Worm (Caenorhabditis elegans) whole organism, L3 larva: ENCODE data around the gene C54D10.10.

Experiments
- R02D3.7 ChIP-seq: fragments of 150-350 bp; optimal IDR thresholded peaks from 2 replicates; lab custom pipeline; 2014; ENCODE audit warnings: missing biosample characterization, missing genetic modification characterization
- ama-1 ChIP-seq: fragments of 150-350 bp; optimal IDR thresholded peaks from 2 replicates; lab custom pipeline; 2018
- ceh-82 ChIP-seq: fragments of 150-350 bp; optimal IDR thresholded peaks from 2 replicates; lab custom pipeline; 2014; ENCODE audit warnings: missing biosample characterization, missing genetic modification characterization
- ceh-9 ChIP-seq: sonication (generic microtip); optimal IDR thresholded peaks from 2 replicates; lab custom pipeline; 2018; ENCODE audit warnings: missing biosample characterization, missing genetic modification characterization
- egl-27 ChIP-seq: sonication (generic microtip); optimal IDR thresholded peaks from 4 replicates; lab custom pipeline; 2017; ENCODE audit warnings: missing biosample characterization, missing genetic modification reagents, missing genetic modification characterization
- egl-5 ChIP-seq: fragments of 150-350 bp; optimal IDR thresholded peaks from 2 replicates; lab custom pipeline; 2017; ENCODE audit warnings: missing biosample characterization, missing genetic modification reagents, missing genetic modification characterization, inconsistent platforms
- elt-2 ChIP-seq: sonication (generic microtip); optimal IDR thresholded peaks from 2 replicates; lab custom pipeline; 2016; ENCODE audit warnings: missing genetic modification reagents, mild to moderate bottlenecking, missing genetic modification characterization, missing compliant biosample characterization
- elt-3 ChIP-seq, 3 experiments: fragments of 150-350 bp in 1 of 3; sonication (generic microtip) in 2 of 3; optimal IDR thresholded peaks; 2 replicates in 2 of 3; 4 replicates in 1 of 3; lab custom pipeline; 2014 to 2017; ENCODE audit warnings: missing biosample characterization in 3 of 3, missing genetic modification characterization in 3 of 3
- eor-1 ChIP-seq, 2 experiments: fragments of 150-350 bp; optimal IDR thresholded peaks; 2 replicates each; lab custom pipeline; 2014 to 2018; ENCODE audit warnings: missing biosample characterization in 2 of 2, missing genetic modification characterization in 2 of 2
- fkh-10 ChIP-seq: sonication (generic microtip); optimal IDR thresholded peaks from 2 replicates; lab custom pipeline; 2017; ENCODE audit warnings: missing biosample characterization, missing genetic modification reagents, missing genetic modification characterization
- fkh-2 ChIP-seq: fragments of 150-350 bp; optimal IDR thresholded peaks from 2 replicates; lab custom pipeline; 2014; ENCODE audit warnings: missing biosample characterization, missing genetic modification reagents, missing genetic modification characterization
- fos-1 ChIP-seq: fragments of 150-350 bp; optimal IDR thresholded peaks from 2 replicates; lab custom pipeline; 2014; ENCODE audit warnings: missing biosample characterization, missing genetic modification characterization
- hmg-11 ChIP-seq: sonication (generic microtip); optimal IDR thresholded peaks from 2 replicates; lab custom pipeline; 2016; ENCODE audit warnings: missing genetic modification characterization, missing compliant biosample characterization
- jun-1 ChIP-seq: fragments of 150-350 bp; optimal IDR thresholded peaks from 2 replicates; lab custom pipeline; 2014; ENCODE audit warnings: missing biosample characterization, missing genetic modification reagents, missing genetic modification characterization
- lin-15B ChIP-seq: fragments of 150-350 bp; optimal IDR thresholded peaks from 2 replicates; lab custom pipeline; 2014; ENCODE audit warnings: missing biosample characterization, missing genetic modification characterization
- lin-39 ChIP-seq: fragments of 150-350 bp; optimal IDR thresholded peaks from 2 replicates; lab custom pipeline; 2018; ENCODE audit warnings: missing biosample characterization, missing genetic modification reagents, missing genetic modification characterization
- lsy-12 ChIP-seq: sonication (generic microtip); optimal IDR thresholded peaks from 2 replicates; lab custom pipeline; 2016; ENCODE audit warnings: mild to moderate bottlenecking, missing genetic modification characterization, missing compliant biosample characterization
- mdl-1 ChIP-seq: fragments of 150-350 bp; optimal IDR thresholded peaks from 2 replicates; lab custom pipeline; 2014; ENCODE audit warnings: missing biosample characterization, missing genetic modification characterization
- mml-1 ChIP-seq: fragments of 150-350 bp; sonication (generic microtip); optimal IDR thresholded peaks from 3 replicates; lab custom pipeline; 2014; ENCODE audit warnings: missing biosample characterization, missing genetic modification characterization
- nfya-1 ChIP-seq: sonication (generic microtip); optimal IDR thresholded peaks from 2 replicates; lab custom pipeline; 2017; ENCODE audit warnings: missing genetic modification characterization, mild to moderate bottlenecking, missing compliant biosample characterization, antibody characterized with exemption, moderate library complexity; ENCODE audit not compliant: insufficient read depth
- nhr-12 ChIP-seq: fragments of 150-350 bp; optimal IDR thresholded peaks from 2 replicates; lab custom pipeline; 2014; ENCODE audit warnings: missing biosample characterization, missing genetic modification characterization
- nhr-23 ChIP-seq: fragments of 150-350 bp; optimal IDR thresholded peaks from 2 replicates; lab custom pipeline; 2014; ENCODE audit warnings: missing biosample characterization, missing genetic modification reagents, missing genetic modification characterization
- nhr-237 ChIP-seq: fragments of 150-350 bp; optimal IDR thresholded peaks from 2 replicates; lab custom pipeline; 2014; ENCODE audit warnings: missing biosample characterization, missing genetic modification characterization
- nhr-25 ChIP-seq: sonication (generic microtip); optimal IDR thresholded peaks from 2 replicates; lab custom pipeline; 2017; ENCODE audit warnings: missing biosample characterization, missing genetic modification characterization
- nhr-28 ChIP-seq: fragments of 150-350 bp; optimal IDR thresholded peaks from 2 replicates; lab custom pipeline; 2014; ENCODE audit warnings: missing biosample characterization, missing genetic modification characterization
- nhr-67 ChIP-seq: fragments of 150-350 bp; optimal IDR thresholded peaks from 2 replicates; lab custom pipeline; 2014; ENCODE audit warnings: missing biosample characterization, missing genetic modification characterization
- nhr-76 ChIP-seq: fragments of 150-350 bp; sonication (generic microtip); optimal IDR thresholded peaks from 5 replicates; lab custom pipeline; 2014; ENCODE audit warnings: missing biosample characterization, missing genetic modification characterization
- nhr-77 ChIP-seq: fragments of 150-350 bp; optimal IDR thresholded peaks from 2 replicates; lab custom pipeline; 2014; ENCODE audit warnings: missing biosample characterization, missing genetic modification characterization
- pha-4 ChIP-seq: fragments of 150-350 bp; optimal IDR thresholded peaks from 2 replicates; lab custom pipeline; 2014; ENCODE audit warnings: missing biosample characterization, missing genetic modification reagents, missing genetic modification characterization
- sea-2 ChIP-seq: fragments of 150-350 bp; sonication (generic microtip); optimal IDR thresholded peaks from 4 replicates; lab custom pipeline; 2014; ENCODE audit warnings: missing biosample characterization, missing genetic modification reagents, missing genetic modification characterization
- snpc-4 ChIP-seq: fragments of 150-350 bp; optimal IDR thresholded peaks from 2 replicates; lab custom pipeline; 2014; ENCODE audit warnings: missing biosample characterization, missing genetic modification characterization
- tbx-2 ChIP-seq: sonication (generic microtip); optimal IDR thresholded peaks from 2 replicates; lab custom pipeline; 2016; ENCODE audit warnings: mild to moderate bottlenecking, missing genetic modification characterization, missing compliant biosample characterization
- zag-1 ChIP-seq: fragments of 150-350 bp; optimal IDR thresholded peaks from 2 replicates; lab custom pipeline; 2014; ENCODE audit warnings: missing biosample characterization, missing genetic modification characterization
- ztf-11 ChIP-seq: fragments of 150-350 bp; optimal IDR thresholded peaks from 2 replicates; lab custom pipeline; 2014; ENCODE audit warnings: missing biosample characterization, missing genetic modification characterization

C54D10.10 gene

ce11 chrV:12408525-12408924, 41.3 kb downstream of the C54D10.10 start, which contains the start of gene cdr-4:
cdr-4 (minus strand) TSS chrV:12408625.
- TF ChIP-seq fos-1 = no peak
- TF ChIP-seq egl-5 (tag; lab: Kevin White, UChicago) = no peak
- no peak for TF ChIP-seq zag-1 (tag; lab: Kevin White, UChicago)
- TF ChIP-seq egl-27 = no peak
- TF ChIP-seq nhr-25 = no peak
- TF ChIP-seq nhr-77 (tag; lab: Kevin White, UChicago) = no peak

- no peak for TF ChIP-seq tbx-2
- TF ChIP-seq ama-1 (lab: Kevin White, UChicago) = no peak
- no peak for TF ChIP-seq nhr-28 (tag; lab: Kevin White, UChicago)
- no peak for TF ChIP-seq zag-1 (tag; lab: Kevin White, UChicago)
- TF ChIP-seq nhr-237 = no peak
- no peak for TF ChIP-seq nhr-23 (tag; lab: Kevin White, UChicago)
- no peak for TF ChIP-seq ceh-9
- no peak for TF ChIP-seq jun-1 (tag; lab: Kevin White, UChicago)
- TF ChIP-seq nhr-12 (tag; lab: Kevin White, UChicago) = no peak
- no peak for TF ChIP-seq pha-4 (tag; lab: Kevin White, UChicago)
- TF ChIP-seq fkh-10 (GFP tag; lab: Kevin White, UChicago) = no peak
Measured at ce11 chrV:12406514-12406913, 43.3 kb downstream of the C54D10.10 start.

ce11 chrV:12405929-12406328, 43.9 kb downstream of the C54D10.10 start, which contains the start of gene K01D12.10:
K01D12.10 (plus strand) TSS chrV:12406229.
- TF ChIP-seq mdl-1 (tag; lab: Kevin White, UChicago) (no peak), lsy-12 (no peak), hmg-11 (tag; lab: Kevin White, UChicago) (no peak), elt-2 (tag; lab: Kevin White, UChicago) (no peak), fkh-2 (tag; lab: Kevin White, UChicago) (no peak), zag-1 (tag; lab: Kevin White, UChicago) (no peak), nfya-1 (tag; lab: Kevin White, UChicago) (no peak), fos-1 (no peak), lin-39 (tag; lab: Kevin White, UChicago) (no peak), ceh-82 (no peak), snpc-4 (tag; lab: Kevin White, UChicago) (no peak), nhr-77 (tag; lab: Kevin White, UChicago) (no peak)

ce11 chrV:12404544-12404943, 45.3 kb downstream of the C54D10.10 start, which contains the start of gene K01D12.9:
K01D12.9 (minus strand) TSS chrV:12404644.
- TF ChIP-seq nhr-76 (no peak), jun-1 (tag; lab: Kevin White, UChicago) (no peak), nhr-25 (peak; percentile 54), mml-1 (tag; lab: Kevin White, UChicago) (no peak), mdl-1 (tag; lab: Kevin White, UChicago) (no peak)

ce11 chrV:12402355-12402754, 47.4 kb downstream of the C54D10.10 start, which contains the start of gene K01D12.8:
K01D12.8 (plus strand) TSS chrV:12402655.
- TF ChIP-seq eor-1 (tag; optimal IDR thresholded peaks at IDR 0.05; lab: Kevin White, UChicago) (no peak), nhr-23 (tag; lab: Kevin White, UChicago) (no peak)

- no peak for TF ChIP-seq nhr-237
- TF ChIP-seq pha-4 (tag; lab: Kevin White, UChicago) = no peak
- TF ChIP-seq lin-15B (tag; lab: Kevin White, UChicago) = no peak
- no peak for TF ChIP-seq elt-2 (tag; lab: Kevin White, UChicago)
- no peak for TF ChIP-seq snpc-4 (tag; lab: Kevin White, UChicago)
- TF ChIP-seq ceh-82 = no peak
- TF ChIP-seq sea-2 (GFP tag; lab: Kevin White, UChicago) = no peak
- TF ChIP-seq R02D3.7 (tag; lab: Kevin White, UChicago) = no peak
- no peak for TF ChIP-seq elt-3 (tag; optimal IDR thresholded peaks at IDR 0.05; lab: Kevin White, UChicago)
- TF ChIP-seq ztf-11 (tag; lab: Kevin White, UChicago) = no peak
- no peak for TF ChIP-seq lin-39 (tag; lab: Kevin White, UChicago)
- TF ChIP-seq jun-1 (tag; lab: Kevin White, UChicago) = no peak
- TF ChIP-seq eor-1 (tag; optimal IDR thresholded peaks at IDR 0.05; lab: Kevin White, UChicago) = no peak
- no peak for TF ChIP-seq nhr-67 (tag; lab: Kevin White, UChicago)
- TF ChIP-seq nhr-12 (tag; lab: Kevin White, UChicago) = no peak
- TF ChIP-seq egl-5 (tag; lab: Kevin White, UChicago) = no peak
Measured at ce11 chrV:12401383-12401782, 48.4 kb downstream of the C54D10.10 start, which contains the start of gene K01D12.7. K01D12.7 (minus strand) TSS chrV:12401483.
